Worm (Caenorhabditis elegans) whole organism, L4/young adult: ENCODE measurements around the gene doxa-1.

ENCODE experiments used
- W03F9.2 ChIP-seq: fragments of 150-350 bp; optimal IDR thresholded peaks from 2 replicates; lab custom pipeline; 2014; ENCODE audit warnings: missing biosample characterization, missing genetic modification characterization
- dao-5 ChIP-seq: sonication (generic microtip); optimal IDR thresholded peaks from 2 replicates; lab custom pipeline; 2016; ENCODE audit warnings: missing genotype, missing genetic modification characterization, moderate library complexity, missing compliant biosample characterization

DNA sequence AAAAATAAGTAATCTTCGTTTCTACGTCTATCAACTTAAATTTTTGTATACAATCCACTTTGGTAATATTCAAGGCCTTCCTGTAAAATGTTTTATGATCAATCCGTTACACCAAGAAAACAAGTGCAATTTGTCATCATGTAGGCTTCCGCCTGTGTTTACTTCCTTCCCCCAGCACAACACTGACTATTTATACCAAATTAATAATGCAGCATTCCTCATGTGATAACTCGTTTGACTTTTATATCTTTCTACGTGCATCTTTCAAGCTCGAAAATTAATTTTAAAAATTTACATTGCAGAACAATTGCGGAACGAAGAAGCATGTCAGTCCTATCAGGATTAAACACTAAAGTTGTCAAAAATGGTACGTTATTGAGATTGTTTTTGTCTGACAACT is 26.4 kb upstream of the doxa-1 start, which contains the start of gene gsto-2:
- TF ChIP-seq dao-5 (no peak), W03F9.2 (tag; lab: Kevin White, UChicago) (no peak)
